Fruit fly (Drosophila melanogaster) whole organism, embryonic: Measurements from ENCODE around the gene CG13609.
A peak's percentile ranks its signal among the peaks of the same experiment; 100 is the strongest.

Experiments used
- Ada2b ChIP-seq: fragments of 200-800 bp; sonication (Bioruptor generic); IDR thresholded peaks from 2 replicates; pipeline ENCODE4 v1.3.6; 2022; ENCODE audit warnings: missing biosample characterization, missing genetic modification characterization
- Atf-2 ChIP-seq: fragments of 200-800 bp; sonication (Bioruptor generic); optimal IDR thresholded peaks from 2 replicates; lab custom pipeline; 2016; ENCODE audit warnings: missing biosample characterization, missing genetic modification characterization
- CG12659 ChIP-seq: fragments of 200-800 bp; sonication (Bioruptor generic); optimal IDR thresholded peaks from 3 replicates; lab custom pipeline; 2017; ENCODE audit warnings: mild to moderate bottlenecking, missing biosample characterization, missing genetic modification reagents, missing genetic modification characterization
- CG14860 ChIP-seq: fragments of 200-800 bp; sonication (Bioruptor generic); IDR thresholded peaks from 3 replicates; pipeline ENCODE4 v1.3.6; 2022; ENCODE audit warnings: missing biosample characterization, missing genetic modification characterization; ENCODE audit not compliant: partially characterized antibody
- CG15073 ChIP-seq: fragments of 200-800 bp; sonication (Bioruptor generic); optimal IDR thresholded peaks from 2 replicates; lab custom pipeline; 2016; ENCODE audit warnings: missing biosample characterization, missing genetic modification characterization
- CG15479 ChIP-seq: fragments of 200-800 bp; sonication (Bioruptor generic); optimal IDR thresholded peaks from 3 replicates; lab custom pipeline; 2019; ENCODE audit warnings: missing biosample characterization, mild to moderate bottlenecking, missing genetic modification characterization, moderate library complexity
- CG1602 ChIP-seq: fragments of 200-800 bp; sonication (Bioruptor generic); optimal IDR thresholded peaks from 3 replicates; lab custom pipeline; 2016; ENCODE audit warnings: missing biosample characterization, missing genetic modification characterization
- CG16863 ChIP-seq: fragments of 200-800 bp; sonication (Bioruptor generic); optimal IDR thresholded peaks from 3 replicates; lab custom pipeline; 2016; ENCODE audit warnings: missing biosample characterization, missing genetic modification characterization
- CG17385 ChIP-seq: fragments of 200-800 bp; sonication (Bioruptor generic); optimal IDR thresholded peaks from 3 replicates; lab custom pipeline; 2018; ENCODE audit warnings: missing biosample characterization, mild to moderate bottlenecking, missing genetic modification characterization
- CG18476 ChIP-seq: fragments of 200-800 bp; sonication (Bioruptor generic); optimal IDR thresholded peaks from 2 replicates; lab custom pipeline; 2016; ENCODE audit warnings: missing biosample characterization, mild to moderate bottlenecking, missing genetic modification characterization
- CG2199 ChIP-seq: fragments of 200-800 bp; sonication (Bioruptor generic); IDR thresholded peaks from 3 replicates; pipeline ENCODE4 v1.3.6; 2022; ENCODE audit warnings: missing biosample characterization, missing genetic modification characterization
- CG4854 ChIP-seq: fragments of 200-800 bp; sonication (Bioruptor generic); optimal IDR thresholded peaks from 2 replicates; lab custom pipeline; 2016; ENCODE audit warnings: missing biosample characterization, missing genetic modification characterization, inconsistent platforms
- CG7745 ChIP-seq: fragments of 200-800 bp; sonication (Bioruptor generic); optimal IDR thresholded peaks from 2 replicates; lab custom pipeline; 2018; ENCODE audit warnings: missing biosample characterization, mild to moderate bottlenecking, missing genetic modification characterization, moderate library complexity
- ERR ChIP-seq: fragments of 200-800 bp; sonication (Bioruptor generic); optimal IDR thresholded peaks from 2 replicates; lab custom pipeline; 2016; ENCODE audit warnings: missing biosample characterization, missing genetic modification characterization
- Elba2 ChIP-seq: fragments of 200-800 bp; sonication (Bioruptor generic); optimal IDR thresholded peaks from 3 replicates; lab custom pipeline; 2016; ENCODE audit warnings: missing biosample characterization, missing genetic modification characterization
- H15 ChIP-seq: fragments of 200-800 bp; sonication (Bioruptor generic); IDR thresholded peaks from 3 replicates; pipeline ENCODE4 v1.3.6; 2022; ENCODE audit warnings: missing biosample characterization, missing genetic modification characterization
- HmgD ChIP-seq: fragments of 200-800 bp; sonication (Bioruptor generic); optimal IDR thresholded peaks from 3 replicates; lab custom pipeline; 2016; ENCODE audit warnings: missing biosample characterization, missing genetic modification characterization
- Lim3 ChIP-seq: fragments of 200-800 bp; sonication (Bioruptor generic); IDR thresholded peaks from 2 replicates; pipeline ENCODE4 v1.3.6; 2022; ENCODE audit warnings: missing biosample characterization, missing genetic modification characterization
- MBD-R2 ChIP-seq: fragments of 200-800 bp; sonication (Bioruptor generic); IDR thresholded peaks from 2 replicates; pipeline ENCODE4 v1.3.6; 2022; ENCODE audit warnings: missing biosample characterization, missing genetic modification characterization
- Myb ChIP-seq: fragments of 200-800 bp; sonication (Bioruptor generic); optimal IDR thresholded peaks from 2 replicates; lab custom pipeline; 2016; ENCODE audit warnings: missing biosample characterization, missing genetic modification characterization
- Rx ChIP-seq: fragments of 200-800 bp; sonication (Bioruptor generic); IDR thresholded peaks from 2 replicates; pipeline ENCODE4 v1.3.6; 2022; ENCODE audit warnings: missing biosample characterization, missing genetic modification characterization
- Scr ChIP-seq: fragments of 200-800 bp; sonication (Bioruptor generic); IDR thresholded peaks from 2 replicates; pipeline ENCODE4 v1.3.6; 2022; ENCODE audit warnings: missing biosample characterization, missing genetic modification characterization; ENCODE audit not compliant: partially characterized antibody
- Sin3A ChIP-seq: fragments of >200 bp; optimal IDR thresholded peaks from 2 replicates; lab custom pipeline; 2018
- Trl ChIP-seq, 3 experiments: fragments of >200 bp in 2 of 3; fragments of 200-800 bp in 1 of 3; sonication (Bioruptor generic) in 1 of 3; optimal IDR thresholded peaks; 2 replicates in 1 of 3; 3 replicates in 2 of 3; lab custom pipeline; 2016 to 2017; ENCODE audit warnings: missing biosample characterization in 1 of 3, missing genetic modification characterization in 1 of 3
- Usf ChIP-seq: fragments of 200-800 bp; sonication (Bioruptor generic); optimal IDR thresholded peaks from 2 replicates; lab custom pipeline; 2017; ENCODE audit warnings: missing genotype, missing biosample characterization, missing genetic modification characterization
- Vsx1 ChIP-seq: fragments of 200-800 bp; sonication (Bioruptor generic); optimal IDR thresholded peaks from 2 replicates; lab custom pipeline; 2017; ENCODE audit warnings: missing biosample characterization, mild to moderate bottlenecking, missing genetic modification characterization, missing genetic modification reagents
- Xbp1 ChIP-seq: fragments of 200-800 bp; sonication (Bioruptor generic); optimal IDR thresholded peaks from 3 replicates; lab custom pipeline; 2016; ENCODE audit warnings: missing biosample characterization, mild to moderate bottlenecking, missing genetic modification characterization
- ab ChIP-seq: fragments of 200-800 bp; sonication (Bioruptor generic); optimal IDR thresholded peaks from 2 replicates; lab custom pipeline; 2016; ENCODE audit warnings: missing biosample characterization, missing genetic modification characterization
- bab2 ChIP-seq: fragments of 200-800 bp; sonication (Bioruptor generic); optimal IDR thresholded peaks from 2 replicates; lab custom pipeline; 2016; ENCODE audit warnings: missing biosample characterization, missing genetic modification characterization
- cg ChIP-seq: fragments of 200-800 bp; sonication (Bioruptor generic); optimal IDR thresholded peaks from 3 replicates; lab custom pipeline; 2019; ENCODE audit warnings: missing biosample characterization, mild to moderate bottlenecking, missing genetic modification characterization, moderate library complexity
- ham ChIP-seq: fragments of 200-800 bp; sonication (Bioruptor generic); IDR thresholded peaks from 2 replicates; pipeline ENCODE4 v1.3.6; 2022; ENCODE audit warnings: missing biosample characterization, missing genetic modification characterization
- hth ChIP-seq: fragments of >200 bp; optimal IDR thresholded peaks from 2 replicates; lab custom pipeline; 2017; ENCODE audit warnings: inconsistent platforms
- inv ChIP-seq: fragments of 200-800 bp; sonication (Bioruptor generic); IDR thresholded peaks from 2 replicates; pipeline ENCODE4 v1.3.6; 2022; ENCODE audit warnings: missing biosample characterization, missing genetic modification characterization; ENCODE audit not compliant: partially characterized antibody
- mam ChIP-seq: fragments of 200-800 bp; sonication (Bioruptor generic); optimal IDR thresholded peaks from 3 replicates; lab custom pipeline; 2016; ENCODE audit warnings: missing biosample characterization, missing genetic modification characterization
- nmo ChIP-seq: fragments of 200-800 bp; sonication (Bioruptor generic); optimal IDR thresholded peaks from 2 replicates; lab custom pipeline; 2018; ENCODE audit warnings: missing biosample characterization, mild to moderate bottlenecking, missing genetic modification characterization, moderate library complexity
- pros ChIP-seq: fragments of 200-800 bp; sonication (Bioruptor generic); optimal IDR thresholded peaks from 3 replicates; lab custom pipeline; 2019; ENCODE audit warnings: missing biosample characterization, mild to moderate bottlenecking, missing genetic modification characterization, moderate library complexity
- scrt ChIP-seq: fragments of 200-800 bp; sonication (Bioruptor generic); optimal IDR thresholded peaks from 2 replicates; lab custom pipeline; 2018; ENCODE audit warnings: missing biosample characterization, mild to moderate bottlenecking, missing genetic modification characterization, moderate library complexity
- shn ChIP-seq: fragments of 200-800 bp; sonication (Bioruptor generic); optimal IDR thresholded peaks from 3 replicates; lab custom pipeline; 2016; ENCODE audit warnings: missing biosample characterization, missing genetic modification characterization
- slou ChIP-seq: fragments of 200-800 bp; sonication (Bioruptor generic); optimal IDR thresholded peaks from 3 replicates; lab custom pipeline; 2016; ENCODE audit warnings: missing biosample characterization, missing genetic modification characterization
- sna ChIP-seq: fragments of 200-800 bp; sonication (Bioruptor generic); IDR thresholded peaks from 2 replicates; pipeline ENCODE4 v1.3.6; 2022; ENCODE audit warnings: missing biosample characterization, missing genetic modification characterization; ENCODE audit not compliant: partially characterized antibody
- so ChIP-seq: fragments of 200-800 bp; sonication (Bioruptor generic); IDR thresholded peaks from 3 replicates; pipeline ENCODE4 v1.3.6; 2022; ENCODE audit warnings: missing biosample characterization, missing genetic modification characterization
- sr ChIP-seq: fragments of 200-800 bp; sonication (Bioruptor generic); IDR thresholded peaks from 3 replicates; pipeline ENCODE4 v1.3.6; 2022; ENCODE audit warnings: missing biosample characterization, missing genetic modification characterization
- tll ChIP-seq, 2 experiments: fragments of 200-800 bp in 1 of 2; fragments of >200 bp in 1 of 2; sonication (Bioruptor generic) in 1 of 2; optimal IDR thresholded peaks; 2 replicates each; lab custom pipeline; 2017 to 2019; ENCODE audit warnings: missing biosample characterization in 2 of 2, missing genetic modification characterization in 2 of 2, mild to moderate bottlenecking in 1 of 2, moderate library complexity in 1 of 2
- unpg ChIP-seq: fragments of 200-800 bp; sonication (Bioruptor generic); optimal IDR thresholded peaks from 3 replicates; lab custom pipeline; 2018; ENCODE audit warnings: missing biosample characterization, mild to moderate bottlenecking, missing genetic modification characterization, moderate library complexity
- zf30C ChIP-seq: fragments of 200-800 bp; sonication (Bioruptor generic); optimal IDR thresholded peaks from 3 replicates; lab custom pipeline; 2018; ENCODE audit warnings: missing biosample characterization, mild to moderate bottlenecking, missing genetic modification characterization

Gene CG13609

DNA sequence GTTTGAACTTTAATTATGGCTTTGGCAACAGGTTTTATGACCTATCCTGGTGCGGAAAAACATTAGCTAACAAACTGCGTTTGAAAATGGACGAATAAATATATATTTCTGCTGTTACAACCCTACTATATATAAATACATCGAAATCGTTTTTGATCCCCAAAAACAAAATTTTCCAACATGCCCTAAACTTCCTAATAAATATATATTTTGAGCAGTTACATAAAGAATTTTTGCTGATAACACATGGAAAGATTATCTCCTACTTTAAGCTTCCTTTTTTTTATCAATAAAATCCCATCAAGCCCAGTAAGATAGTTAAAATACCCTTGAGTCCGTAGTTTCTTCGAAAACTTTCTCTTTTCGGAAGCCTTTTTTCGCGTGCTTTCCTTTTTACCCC lies 7.7 kb upstream of the CG13609 start:
- no peak for TF ChIP-seq HmgD (GFP tag; lab: Kevin White, UChicago)
- TF ChIP-seq Trl (optimal IDR thresholded peaks at IDR 0.05; lab: Kevin White, UChicago) = peak in 1 of 2 experiments; percentile 28
- no peak for TF ChIP-seq Trl (GFP tag; optimal IDR thresholded peaks at IDR 0.05; lab: Kevin White, UChicago)

DNA sequence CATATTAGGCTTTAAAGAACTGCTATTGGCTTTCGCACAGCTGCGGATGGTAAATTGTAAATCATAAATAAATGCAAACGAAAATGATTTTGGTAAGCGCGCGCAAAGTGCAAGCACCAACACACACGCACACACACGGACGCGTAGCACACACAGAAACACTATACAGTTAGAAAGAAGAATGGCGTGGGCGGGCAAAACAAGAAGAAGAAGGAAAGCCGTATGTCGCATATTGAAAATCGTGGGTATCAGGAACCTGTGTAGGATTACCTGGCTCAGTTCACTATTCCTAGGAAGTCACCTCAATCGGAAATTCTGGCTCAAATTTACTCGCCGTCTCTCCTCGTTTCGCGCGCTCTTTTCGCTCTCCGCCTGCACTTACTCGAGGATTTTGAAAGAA lies 6.0 kb upstream of the CG13609 start, which contains the start of gene cav:
Gene cav, plus strand, starts transcription at position 259 of the 400 bp plus-strand sequence.
- TF ChIP-seq ab (GFP tag; lab: Kevin White, UChicago) = no peak
- peak; percentile 78 for TF ChIP-seq CG15479 (GFP tag; lab: Kevin White, UChicago)
- TF ChIP-seq CG2199 (GFP tag; lab: Robert Waterston, UW) = 0 out of 3 replicates have a peak, but pooled peaks have one; percentile 20
- TF ChIP-seq cg (GFP tag; lab: Kevin White, UChicago) = peak; percentile 45
- peak; percentile 1 for TF ChIP-seq Sin3A
- TF ChIP-seq nmo (GFP tag; lab: Kevin White, UChicago) = no peak
- TF ChIP-seq sr (GFP tag; lab: Robert Waterston, UW) = 0 out of 3 replicates have a peak, but pooled peaks have one; percentile 38
- TF ChIP-seq CG7745 (tag; lab: Kevin White, UChicago) = no peak
- TF ChIP-seq Elba2 (GFP tag; lab: Kevin White, UChicago) = no peak
- no peak for TF ChIP-seq Ada2b (GFP tag; lab: Robert Waterston, UW)
- TF ChIP-seq inv (GFP tag; lab: Robert Waterston, UW) = no peak
- TF ChIP-seq so = no peak
- TF ChIP-seq Rx (GFP tag; lab: Robert Waterston, UW) = no peak
- no peak for TF ChIP-seq pros
- TF ChIP-seq CG17385 (GFP tag; lab: Kevin White, UChicago) = peak; percentile 80
- TF ChIP-seq Myb (GFP tag; lab: Kevin White, UChicago) = no peak

DNA sequence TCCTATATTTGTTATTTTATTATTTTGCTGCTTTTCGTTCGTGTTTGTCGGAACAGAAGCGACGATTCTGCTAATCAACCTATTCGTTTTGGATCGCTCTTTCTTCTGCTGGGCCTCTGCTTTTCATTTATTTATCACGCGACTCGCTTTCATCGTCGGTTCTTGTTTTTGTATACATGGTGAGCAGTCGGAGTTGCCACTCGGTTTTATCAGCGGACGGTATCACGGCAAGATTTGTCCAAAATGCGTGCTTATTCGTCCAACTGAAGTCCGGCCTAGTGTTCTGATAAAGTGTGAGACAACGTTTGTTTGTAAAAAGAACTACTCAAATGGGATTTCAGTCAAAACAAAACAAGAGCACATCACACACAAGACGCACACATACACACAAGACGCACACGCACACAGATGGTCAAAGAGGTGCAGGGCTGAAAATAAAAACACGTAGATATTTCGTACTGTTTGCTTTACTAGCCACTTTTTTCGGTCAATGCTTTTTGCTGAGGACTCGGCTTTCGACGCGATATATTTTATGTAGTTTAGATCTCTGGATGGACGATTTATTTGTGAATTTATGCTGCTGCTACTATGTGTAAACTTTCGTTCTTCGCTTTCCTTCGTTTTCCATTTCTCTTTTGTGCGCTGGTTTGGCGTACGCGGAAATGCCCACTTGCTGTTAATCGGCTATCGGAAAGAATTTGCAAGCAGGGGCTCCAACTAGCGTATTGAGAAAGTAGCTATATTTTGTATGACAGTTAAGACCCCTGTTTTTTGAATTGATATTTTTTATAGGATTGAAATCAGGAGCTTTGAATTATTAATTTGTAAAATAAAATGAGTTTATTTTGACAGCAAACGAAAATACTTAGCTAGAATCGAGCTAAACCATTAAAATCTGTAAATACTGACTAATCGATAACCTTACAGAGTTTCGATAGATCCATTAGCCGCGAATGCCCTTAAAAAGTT lies 5.2 kb upstream of the CG13609 start, which contains the start of gene twin:
Gene twin, minus strand, starts transcription at position 632 of the 969 bp plus-strand sequence.
- TF ChIP-seq shn = peak; percentile 50
- TF ChIP-seq Xbp1 = peak; percentile 70
- peak; percentile 47 for TF ChIP-seq Atf-2 (GFP tag; lab: Kevin White, UChicago)
- TF ChIP-seq Scr (GFP tag; lab: Robert Waterston, UW) = peak; percentile 79
- peak; percentile 67; the same call in 2 of the 3 replicates for TF ChIP-seq CG14860
- no peak for TF ChIP-seq Lim3 (GFP tag; lab: Robert Waterston, UW)
- peak; percentile 19 for TF ChIP-seq slou (GFP tag; lab: Kevin White, UChicago)
- no peak for TF ChIP-seq CG15073 (GFP tag; lab: Kevin White, UChicago)
- TF ChIP-seq ham = no peak
- TF ChIP-seq CG4854 (GFP tag; lab: Kevin White, UChicago) = peak; percentile 21
- peak; percentile 44 for TF ChIP-seq CG16863 (GFP tag; lab: Kevin White, UChicago)
- TF ChIP-seq ERR (GFP tag; lab: Kevin White, UChicago) = peak; percentile 3
- TF ChIP-seq sna (GFP tag; lab: Robert Waterston, UW) = peak; percentile 76
- TF ChIP-seq zf30C (GFP tag; lab: Kevin White, UChicago) = no peak
- peak; percentile 32 for TF ChIP-seq HmgD (GFP tag; lab: Kevin White, UChicago)
- TF ChIP-seq CG1602 = peak; percentile 57
- no peak for TF ChIP-seq hth
- peak; percentile 68 for TF ChIP-seq bab2 (GFP tag; lab: Kevin White, UChicago)
- no peak for TF ChIP-seq Usf (GFP tag; lab: Kevin White, UChicago)
- TF ChIP-seq scrt (GFP tag; lab: Kevin White, UChicago) = no peak
- peak; percentile 73 for TF ChIP-seq CG12659
- TF ChIP-seq Vsx1 = no peak
- TF ChIP-seq tll (GFP tag; optimal IDR thresholded peaks at IDR 0.05; lab: Kevin White, UChicago) = no peak
- TF ChIP-seq CG18476 = peak; percentile 46
- TF ChIP-seq MBD-R2 (GFP tag; lab: Robert Waterston, UW) = peak; percentile 58; the same call in 1 of the 2 replicates
- TF ChIP-seq unpg = peak; percentile 49
- TF ChIP-seq H15 = peak; percentile 23; the same call in 1 of the 3 replicates
- peak; percentile 82 for TF ChIP-seq mam (GFP tag; lab: Kevin White, UChicago)
